Worm (Caenorhabditis elegans) whole organism, late embryonic: Measurements from ENCODE around the gene Y69H2.15.

Experiments
- F13H6.1 ChIP-seq: sonication (generic microtip); optimal IDR thresholded peaks from 2 replicates; lab custom pipeline; 2016; ENCODE audit warnings: missing genetic modification characterization, missing compliant biosample characterization
- K09A11.1 ChIP-seq: sonication (generic microtip); optimal IDR thresholded peaks from 2 replicates; lab custom pipeline; 2017; ENCODE audit warnings: antibody characterized with exemption, mild to moderate bottlenecking, missing genetic modification characterization, missing compliant biosample characterization; ENCODE audit not compliant: insufficient read depth
- T23F11.4 ChIP-seq: fragments of 200-800 bp; sonication (Bioruptor generic); optimal IDR thresholded peaks from 2 replicates; lab custom pipeline; 2018; ENCODE audit warnings: mild to moderate bottlenecking, missing genetic modification characterization, missing compliant biosample characterization
- Y22D7AL.16 ChIP-seq: sonication (generic microtip); optimal IDR thresholded peaks from 2 replicates; lab custom pipeline; 2016; ENCODE audit warnings: missing genetic modification characterization, missing compliant biosample characterization
- ahr-1 ChIP-seq: sonication (generic microtip); optimal IDR thresholded peaks from 2 replicates; lab custom pipeline; 2016; ENCODE audit warnings: missing genetic modification characterization, missing compliant biosample characterization
- ceh-14 ChIP-seq: sonication (generic microtip); optimal IDR thresholded peaks from 2 replicates; lab custom pipeline; 2016; ENCODE audit warnings: missing genotype, missing genetic modification characterization, missing compliant biosample characterization
- ceh-19 ChIP-seq: fragments of 200-800 bp; sonication (Bioruptor generic); optimal IDR thresholded peaks from 2 replicates; lab custom pipeline; 2018; ENCODE audit warnings: mild to moderate bottlenecking, missing genetic modification characterization, missing compliant biosample characterization
- ceh-2 ChIP-seq: sonication (generic microtip); optimal IDR thresholded peaks from 2 replicates; lab custom pipeline; 2016; ENCODE audit warnings: missing genotype, missing genetic modification characterization, missing compliant biosample characterization
- ceh-22 ChIP-seq: sonication (generic microtip); optimal IDR thresholded peaks from 2 replicates; lab custom pipeline; 2017; ENCODE audit warnings: missing biosample characterization, missing genetic modification characterization
- ceh-24 ChIP-seq: sonication (generic microtip); optimal IDR thresholded peaks from 2 replicates; lab custom pipeline; 2016; ENCODE audit warnings: mild to moderate bottlenecking, missing genetic modification characterization, missing compliant biosample characterization
- ceh-31 ChIP-seq: sonication (generic microtip); optimal IDR thresholded peaks from 2 replicates; lab custom pipeline; 2016; ENCODE audit warnings: missing genetic modification characterization, missing compliant biosample characterization
- che-1 ChIP-seq: sonication (generic microtip); optimal IDR thresholded peaks from 2 replicates; lab custom pipeline; 2016; ENCODE audit warnings: mild to moderate bottlenecking, missing genetic modification characterization, missing compliant biosample characterization
- elt-2 ChIP-seq: sonication (generic microtip); optimal IDR thresholded peaks from 2 replicates; lab custom pipeline; 2016; ENCODE audit warnings: missing genetic modification reagents, missing genetic modification characterization, missing compliant biosample characterization
- elt-4 ChIP-seq: sonication (generic microtip); optimal IDR thresholded peaks from 2 replicates; lab custom pipeline; 2016; ENCODE audit warnings: missing genetic modification characterization, missing compliant biosample characterization
- ets-4 ChIP-seq: sonication (generic microtip); optimal IDR thresholded peaks from 2 replicates; lab custom pipeline; 2016; ENCODE audit warnings: missing genetic modification characterization, missing compliant biosample characterization
- fax-1 ChIP-seq: sonication (generic microtip); optimal IDR thresholded peaks from 2 replicates; lab custom pipeline; 2016; ENCODE audit warnings: missing genotype, missing genetic modification characterization, missing compliant biosample characterization
- fkh-10 ChIP-seq: fragments of 150-350 bp; optimal IDR thresholded peaks from 2 replicates; lab custom pipeline; 2014; ENCODE audit warnings: missing biosample characterization, missing genetic modification reagents, missing genetic modification characterization
- fkh-6 ChIP-seq: sonication (generic microtip); optimal IDR thresholded peaks from 2 replicates; lab custom pipeline; 2016; ENCODE audit warnings: missing genetic modification characterization, missing compliant biosample characterization
- hlh-30 ChIP-seq: sonication (generic microtip); optimal IDR thresholded peaks from 2 replicates; lab custom pipeline; 2017; ENCODE audit warnings: antibody characterized with exemption, missing genetic modification characterization, missing compliant biosample characterization; ENCODE audit not compliant: insufficient read depth
- mec-3 ChIP-seq: sonication (generic microtip); optimal IDR thresholded peaks from 2 replicates; lab custom pipeline; 2016; ENCODE audit warnings: borderline replicate concordance, missing genetic modification characterization, missing compliant biosample characterization
- nhr-11 ChIP-seq: fragments of 150-350 bp; optimal IDR thresholded peaks from 2 replicates; lab custom pipeline; 2014; ENCODE audit warnings: missing biosample characterization, missing genetic modification characterization
- odd-2 ChIP-seq: sonication (generic microtip); optimal IDR thresholded peaks from 2 replicates; lab custom pipeline; 2017; ENCODE audit warnings: antibody characterized with exemption, mild to moderate bottlenecking, missing genetic modification characterization, missing compliant biosample characterization
- pag-3 ChIP-seq: sonication (generic microtip); optimal IDR thresholded peaks from 2 replicates; lab custom pipeline; 2016; ENCODE audit warnings: missing compliant biosample characterization, missing genetic modification characterization, borderline replicate concordance
- pha-2 ChIP-seq: sonication (generic microtip); optimal IDR thresholded peaks from 2 replicates; lab custom pipeline; 2017; ENCODE audit warnings: mild to moderate bottlenecking, missing genetic modification characterization, missing compliant biosample characterization
- pha-4 ChIP-seq: fragments of 150-350 bp; optimal IDR thresholded peaks from 2 replicates; lab custom pipeline; 2018; ENCODE audit warnings: missing biosample characterization, missing genetic modification reagents, missing genetic modification characterization
- ref-2 ChIP-seq: sonication (generic microtip); optimal IDR thresholded peaks from 2 replicates; lab custom pipeline; 2016; ENCODE audit warnings: missing genetic modification characterization, missing compliant biosample characterization
- rnt-1 ChIP-seq: sonication (generic microtip); optimal IDR thresholded peaks from 2 replicates; lab custom pipeline; 2016; ENCODE audit warnings: missing genetic modification characterization, missing compliant biosample characterization
- sdc-2 ChIP-seq: sonication (generic microtip); optimal IDR thresholded peaks from 2 replicates; lab custom pipeline; 2016; ENCODE audit warnings: missing genotype, missing genetic modification characterization, missing compliant biosample characterization
- sox-2 ChIP-seq: fragments of 200-800 bp; sonication (Bioruptor generic); IDR thresholded peaks from 2 replicates; pipeline ENCODE4 v1.3.6; 2022; ENCODE audit warnings: missing genetic modification reagents, missing genetic modification characterization, missing compliant biosample characterization
- tbx-7 ChIP-seq: sonication (generic microtip); optimal IDR thresholded peaks from 2 replicates; lab custom pipeline; 2016; ENCODE audit warnings: missing genotype, missing genetic modification characterization, missing compliant biosample characterization
- ttx-3 ChIP-seq: sonication (generic microtip); optimal IDR thresholded peaks from 2 replicates; lab custom pipeline; 2016; ENCODE audit warnings: missing genetic modification reagents, missing genetic modification characterization, missing compliant biosample characterization
- unc-3 ChIP-seq, 2 experiments: fragments of 200-800 bp in 1 of 2; sonication (Bioruptor generic) in 1 of 2; sonication (generic microtip) in 1 of 2; conservative IDR thresholded peaks in 1 of 2; optimal IDR thresholded peaks in 1 of 2; 2 replicates each; pipeline versions ENCODE4 v1.3.6 to Lab custom; 2016 to 2022; ENCODE audit warnings: missing compliant biosample characterization in 2 of 2, missing genetic modification characterization in 2 of 2, missing genetic modification reagents in 1 of 2
- unc-42 ChIP-seq: sonication (generic microtip); optimal IDR thresholded peaks from 2 replicates; lab custom pipeline; 2016; ENCODE audit warnings: missing genotype, missing genetic modification characterization, missing compliant biosample characterization
- unc-86 ChIP-seq: sonication (generic microtip); optimal IDR thresholded peaks from 2 replicates; lab custom pipeline; 2016; ENCODE audit warnings: missing genetic modification characterization, missing compliant biosample characterization
- zip-5 ChIP-seq: sonication (generic microtip); optimal IDR thresholded peaks from 2 replicates; lab custom pipeline; 2016; ENCODE audit warnings: missing genetic modification characterization, missing compliant biosample characterization
- ztf-16 ChIP-seq: sonication (generic microtip); optimal IDR thresholded peaks from 2 replicates; lab custom pipeline; 2017; ENCODE audit warnings: missing genetic modification characterization, missing compliant biosample characterization

Y69H2.15 gene

DNA sequence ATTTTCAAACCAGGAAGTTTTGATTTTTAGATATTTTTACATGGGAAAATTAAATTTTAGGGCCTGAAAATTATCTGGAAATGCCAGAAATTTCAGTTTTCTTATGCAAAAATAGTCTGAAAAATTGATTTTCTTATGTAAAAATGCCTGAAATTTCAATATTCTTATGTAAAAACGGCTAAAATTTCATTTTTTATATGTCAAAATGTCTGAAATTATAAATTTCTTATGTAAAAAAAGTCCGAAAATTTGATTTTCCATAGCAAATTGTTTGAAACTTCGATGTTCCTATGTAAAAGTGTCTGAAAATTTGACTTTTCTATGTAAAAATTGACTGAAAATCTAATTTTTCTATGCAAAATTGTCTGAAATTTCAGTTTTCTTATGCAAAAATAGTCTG lies 47.0 kb downstream of the Y69H2.15 start, which contains the start of gene Y51A2D.13:
TSS of gene Y51A2D.13 (minus strand) at position 101 of the 400 bp plus-strand sequence.
- TF ChIP-seq pag-3 (no peak), ceh-22 (tag; lab: Kevin White, UChicago) (no peak), ceh-14 (no peak), ahr-1 (no peak), ref-2 (tag; lab: Kevin White, UChicago) (no peak)

DNA sequence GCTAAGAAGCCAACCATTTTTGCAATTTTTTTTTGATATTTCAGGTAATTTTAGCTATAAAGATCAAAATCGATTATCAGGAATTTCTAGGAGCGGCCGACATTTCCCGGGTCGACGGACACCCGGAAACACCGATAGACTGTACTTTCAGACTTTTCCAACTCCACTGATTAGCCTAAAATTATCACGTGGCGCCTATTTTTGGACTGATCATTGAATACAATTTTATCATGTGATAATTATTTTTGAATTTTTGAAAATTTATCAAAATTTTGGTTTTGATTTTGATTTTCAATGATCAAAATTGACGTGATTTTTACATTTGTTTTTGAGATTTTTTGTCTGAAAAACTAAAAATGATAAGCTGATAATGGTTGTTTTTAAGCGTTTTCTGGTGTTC lies 48.4 kb downstream of the Y69H2.15 start:
- TF ChIP-seq F13H6.1 (no peak), nhr-11 (tag; lab: Kevin White, UChicago) (no peak), fkh-6 (tag; lab: Kevin White, UChicago) (no peak), che-1 (tag; lab: Kevin White, UChicago) (no peak), sox-2 (GFP tag; lab: Robert Waterston, UW) (no peak), ceh-2 (tag; lab: Kevin White, UChicago) (no peak), fkh-10 (no peak), ttx-3 (tag; lab: Kevin White, UChicago) (no peak), elt-2 (tag; lab: Kevin White, UChicago) (no peak), elt-4 (tag; lab: Kevin White, UChicago) (no peak), unc-3 (GFP tag; conservative IDR thresholded peaks at IDR 0.05; lab: Robert Waterston, UW) (no peak), unc-3 (tag; optimal IDR thresholded peaks at IDR 0.05; lab: Kevin White, UChicago) (no peak), ceh-31 (tag; lab: Kevin White, UChicago) (no peak), ceh-22 (tag; lab: Kevin White, UChicago) (no peak), tbx-7 (tag; lab: Kevin White, UChicago) (no peak), ceh-19 (GFP tag; lab: Kevin White, UChicago) (no peak)

DNA sequence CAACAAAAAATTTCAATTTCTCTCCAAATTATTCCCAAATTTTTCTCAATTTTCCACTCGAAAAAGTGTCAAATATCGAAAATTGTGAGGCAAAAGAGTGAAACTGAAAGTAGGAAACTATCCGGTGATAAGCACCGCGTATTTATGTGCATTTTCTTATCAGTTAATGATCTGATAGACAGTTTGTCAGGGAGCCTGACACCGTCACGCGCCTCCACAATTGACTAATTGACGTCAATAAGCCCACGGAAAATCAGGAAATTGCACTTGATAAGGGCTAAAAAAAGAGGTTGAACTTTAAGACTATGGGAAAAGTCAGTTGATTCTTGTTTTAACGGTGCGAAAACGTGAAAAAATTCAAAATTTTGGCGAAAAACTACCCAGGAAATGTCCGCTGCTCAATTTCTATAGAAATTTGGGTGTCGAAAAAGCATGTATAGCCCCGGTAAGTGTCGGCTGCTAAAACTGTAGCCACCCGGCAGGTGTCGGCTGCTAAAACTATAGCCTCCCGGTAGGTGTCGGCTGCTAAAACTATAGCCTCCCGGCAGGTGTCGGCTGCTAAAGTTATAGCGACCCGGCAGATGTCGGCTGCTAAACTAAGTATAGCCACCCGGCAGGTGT lies 49.1 kb downstream of the Y69H2.15 start:
- TF ChIP-seq odd-2, result no peak
- no peak for TF ChIP-seq ahr-1
- no peak for TF ChIP-seq pha-2 (tag; lab: Kevin White, UChicago)
- TF ChIP-seq T23F11.4, result no peak
- TF ChIP-seq sox-2 (GFP tag; lab: Robert Waterston, UW), result no peak
- peak; percentile 79 for TF ChIP-seq elt-2 (tag; lab: Kevin White, UChicago)

DNA sequence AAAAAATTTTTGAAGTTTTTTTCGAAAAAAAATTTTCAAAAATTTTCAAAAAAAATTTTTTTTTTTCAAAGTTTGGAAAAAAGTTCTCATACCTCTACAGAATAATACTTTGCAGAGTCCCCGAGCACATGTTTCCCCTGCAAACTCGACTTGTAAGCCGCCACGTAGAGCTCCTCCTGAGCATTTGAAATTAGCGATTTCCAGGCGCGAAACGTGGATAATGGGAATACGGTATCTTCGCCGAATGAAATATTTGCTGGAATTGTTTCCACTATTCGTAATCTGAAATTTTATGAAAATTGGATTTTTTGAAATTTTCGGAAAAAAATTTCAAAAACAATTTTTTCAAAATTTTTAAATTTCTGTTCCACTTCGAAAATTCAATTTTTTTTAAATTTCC lies 50.5 kb downstream of the Y69H2.15 start:
- no peak for TF ChIP-seq fkh-10
- TF ChIP-seq mec-3 (tag; lab: Kevin White, UChicago), result no peak
- TF ChIP-seq ceh-19 (GFP tag; lab: Kevin White, UChicago), result no peak
- no peak for TF ChIP-seq unc-86
- no peak for TF ChIP-seq fax-1 (tag; lab: Kevin White, UChicago)
- TF ChIP-seq zip-5 (tag; lab: Kevin White, UChicago), result no peak
- TF ChIP-seq, all 69 proteins: peak for 0

DNA sequence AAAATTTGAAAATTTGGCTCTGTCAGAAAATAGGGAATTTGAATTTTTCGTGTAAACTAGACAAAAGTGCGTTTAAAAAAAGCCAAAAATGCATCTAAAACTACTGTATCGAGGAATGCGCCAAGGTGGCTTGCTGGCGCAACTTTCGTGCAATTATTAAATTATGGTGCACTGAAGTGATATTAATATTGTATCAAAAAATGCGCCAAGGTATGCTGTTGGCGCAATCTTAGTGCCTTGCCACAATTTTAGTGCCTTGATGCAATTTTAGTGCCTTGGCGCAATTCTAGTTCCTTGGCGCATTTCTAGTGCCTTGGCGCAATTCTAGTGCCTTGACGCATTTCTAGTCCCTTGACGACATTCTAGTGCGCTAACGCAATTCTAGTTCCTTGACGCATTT lies 51.6 kb downstream of the Y69H2.15 start:
- TF ChIP-seq ahr-1 (no peak), rnt-1 (no peak), sdc-2 (tag; lab: Kevin White, UChicago) (no peak), ttx-3 (tag; lab: Kevin White, UChicago) (no peak), ztf-16 (tag; lab: Kevin White, UChicago) (no peak), pha-4 (tag; lab: Kevin White, UChicago) (no peak), fkh-6 (tag; lab: Kevin White, UChicago) (no peak), Y22D7AL.16 (no peak), K09A11.1 (tag; lab: Kevin White, UChicago) (no peak), ceh-31 (tag; lab: Kevin White, UChicago) (no peak), tbx-7 (tag; lab: Kevin White, UChicago) (no peak), unc-42 (tag; lab: Kevin White, UChicago) (no peak), ceh-14 (no peak), ceh-24 (tag; lab: Kevin White, UChicago) (no peak), T23F11.4 (no peak), hlh-30 (tag; lab: Kevin White, UChicago) (no peak), ets-4 (tag; lab: Kevin White, UChicago) (no peak)
